Fruit fly (Drosophila melanogaster): ENCODE data around the gene ssp.

- no peak for TF ChIP-seq CG8478 (optimal IDR thresholded peaks at IDR 0.05)
- no peak for TF ChIP-seq CTCF (optimal IDR thresholded peaks at IDR 0.05)
Measured at dm6 chr3L:12076312-12076711, 41.7 kb upstream of the ssp start.
